Worm (Caenorhabditis elegans): ENCODE measurements around the gene eelo-2.

eelo-2 gene

ce11 chrIV:17268628-17269027 lies 18.7 kb downstream of the eelo-2 start:
- TF ChIP-seq unc-55 (GFP tag; optimal IDR thresholded peaks at IDR 0.05), result peak; percentile 56
- peak; percentile 87 for TF ChIP-seq nhr-129 (tag; optimal IDR thresholded peaks at IDR 0.05)
- peak; percentile 65 for TF ChIP-seq sem-4 (tag; optimal IDR thresholded peaks at IDR 0.05)
- TF ChIP-seq lsy-2 (tag; optimal IDR thresholded peaks at IDR 0.05), result peak in 1 of 2 experiments; percentile 51
- no peak for TF ChIP-seq alr-1 (tag; optimal IDR thresholded peaks at IDR 0.05)
- peak; percentile 41 for TF ChIP-seq ama-1 (optimal IDR thresholded peaks at IDR 0.05)
- TF ChIP-seq lin-13 (GFP tag; optimal IDR thresholded peaks at IDR 0.05), result peak; percentile 8
- peak; percentile 62 for TF ChIP-seq mab-5 (tag; optimal IDR thresholded peaks at IDR 0.05)
- TF ChIP-seq C34F6.9 (tag; optimal IDR thresholded peaks at IDR 0.05), result peak; percentile 73
- TF ChIP-seq sma-3 (GFP tag; optimal IDR thresholded peaks at IDR 0.05), result no peak
- no peak for TF ChIP-seq blmp-1 (tag; optimal IDR thresholded peaks at IDR 0.05; ENCODE audit: insufficient read depth)
- peak; percentile 45 for TF ChIP-seq sma-9 (GFP tag; optimal IDR thresholded peaks at IDR 0.05)
- no peak for TF ChIP-seq sma-9 (tag; optimal IDR thresholded peaks at IDR 0.05)
- no peak for TF ChIP-seq lin-39 (tag; optimal IDR thresholded peaks at IDR 0.05)
- TF ChIP-seq fos-1 (tag; optimal IDR thresholded peaks at IDR 0.05), result peak; percentile 62
- TF ChIP-seq F13H6.1 (tag; optimal IDR thresholded peaks at IDR 0.05), result peak; percentile 24
- TF ChIP-seq zag-1 (tag; optimal IDR thresholded peaks at IDR 0.05), result peak; percentile 5
- peak; percentile 10 for TF ChIP-seq snpc-4 (tag; optimal IDR thresholded peaks at IDR 0.05)
- peak; percentile 80 for TF ChIP-seq crh-2 (tag; optimal IDR thresholded peaks at IDR 0.05)
- TF ChIP-seq nhr-77 (tag; optimal IDR thresholded peaks at IDR 0.05), result no peak

DNA sequence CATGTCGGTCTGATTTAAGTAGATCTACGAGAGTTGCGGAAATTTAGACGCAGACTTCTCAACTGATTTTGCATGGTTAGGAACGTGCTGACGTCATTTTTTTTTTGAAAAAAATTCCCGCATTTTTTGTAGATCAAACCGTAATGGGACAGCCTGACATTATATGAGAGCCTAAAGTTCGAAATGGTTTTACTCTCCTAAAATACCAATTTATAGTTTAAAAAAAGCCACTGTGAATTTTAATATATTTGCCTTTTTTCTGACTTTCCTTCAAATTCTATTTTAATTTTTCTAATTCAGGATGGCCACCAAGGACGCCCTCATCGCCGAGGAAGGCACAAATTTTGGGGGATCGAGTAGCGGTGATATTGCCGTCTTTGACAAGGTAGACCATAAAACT lies 19.1 kb downstream of the eelo-2 start, which contains the start of gene atgp-1:
atgp-1 (plus strand) TSS at position 301 of the 400 bp plus-strand sequence.
- TF ChIP-seq elt-1 (tag; optimal IDR thresholded peaks at IDR 0.05), result no peak
- TF ChIP-seq ztf-1 (GFP tag; conservative IDR thresholded peaks at IDR 0.05), result no peak
- no peak for TF ChIP-seq sem-4 (tag; optimal IDR thresholded peaks at IDR 0.05)
- TF ChIP-seq mdl-1 (tag; optimal IDR thresholded peaks at IDR 0.05), result no peak
- TF ChIP-seq nhr-10 (tag; optimal IDR thresholded peaks at IDR 0.05), result no peak
- TF ChIP-seq skn-1 (tag; optimal IDR thresholded peaks at IDR 0.05), result no peak
- no peak for TF ChIP-seq sma-3 (GFP tag; optimal IDR thresholded peaks at IDR 0.05)
- no peak for TF ChIP-seq lin-11 (tag; optimal IDR thresholded peaks at IDR 0.05)

- TF ChIP-seq sma-3 (GFP tag; optimal IDR thresholded peaks at IDR 0.05), result no peak
- peak; percentile 17 for TF ChIP-seq ceh-16 (tag; optimal IDR thresholded peaks at IDR 0.05)
- no peak for TF ChIP-seq mab-5 (tag; optimal IDR thresholded peaks at IDR 0.05)
- no peak for TF ChIP-seq lin-39 (tag; optimal IDR thresholded peaks at IDR 0.05)
Observed at ce11 chrIV:17269702-17270101, 19.8 kb downstream of the eelo-2 start.

DNA sequence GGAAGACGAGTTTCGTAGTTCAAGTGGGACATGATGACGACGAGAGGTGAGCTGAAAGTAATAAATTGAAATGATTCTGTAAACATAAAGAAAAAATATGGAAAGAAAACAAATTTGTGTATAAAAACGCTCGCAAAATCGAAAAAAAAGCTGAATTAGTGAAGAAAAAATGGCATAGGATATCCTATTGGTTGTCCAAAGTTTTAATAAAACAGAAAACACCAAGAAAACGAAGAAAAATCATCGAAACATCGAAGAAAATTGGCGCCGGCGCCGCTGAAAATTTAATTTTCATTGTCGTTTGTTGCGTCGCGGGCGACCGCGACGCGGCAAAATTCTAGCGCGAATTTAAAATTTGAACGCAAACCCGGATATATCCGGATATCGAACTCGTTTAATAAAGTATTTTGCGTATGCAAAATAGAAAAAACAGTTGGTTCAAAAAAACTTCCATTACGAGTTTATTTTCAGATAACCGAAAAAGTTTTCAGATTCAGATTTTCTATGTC lies 23.7 kb downstream of the eelo-2 start, which contains the start of gene gln-5:
gln-5 (minus strand) TSS at position 51 of the 509 bp plus-strand sequence.
- no peak for TF ChIP-seq nhr-6 (tag; optimal IDR thresholded peaks at IDR 0.05)
- TF ChIP-seq lin-11 (tag; optimal IDR thresholded peaks at IDR 0.05), result no peak
- no peak for TF ChIP-seq sma-9 (GFP tag; optimal IDR thresholded peaks at IDR 0.05)
- TF ChIP-seq sma-9 (tag; optimal IDR thresholded peaks at IDR 0.05), result no peak
- TF ChIP-seq egl-27 (tag; optimal IDR thresholded peaks at IDR 0.05), result no peak
- TF ChIP-seq elt-3 (tag; optimal IDR thresholded peaks at IDR 0.05), result no peak
- no peak for TF ChIP-seq skn-1 (tag; optimal IDR thresholded peaks at IDR 0.05)
- TF ChIP-seq lin-39 (tag; optimal IDR thresholded peaks at IDR 0.05), result no peak
- no peak for TF ChIP-seq sem-4 (tag; optimal IDR thresholded peaks at IDR 0.05)
- no peak for TF ChIP-seq mbf-1 (tag; optimal IDR thresholded peaks at IDR 0.05)
- no peak for TF ChIP-seq R02D3.7 (tag; optimal IDR thresholded peaks at IDR 0.05)
- TF ChIP-seq nhr-11 (tag; optimal IDR thresholded peaks at IDR 0.05), result no peak
- TF ChIP-seq nhr-21 (tag; optimal IDR thresholded peaks at IDR 0.05), result no peak

DNA sequence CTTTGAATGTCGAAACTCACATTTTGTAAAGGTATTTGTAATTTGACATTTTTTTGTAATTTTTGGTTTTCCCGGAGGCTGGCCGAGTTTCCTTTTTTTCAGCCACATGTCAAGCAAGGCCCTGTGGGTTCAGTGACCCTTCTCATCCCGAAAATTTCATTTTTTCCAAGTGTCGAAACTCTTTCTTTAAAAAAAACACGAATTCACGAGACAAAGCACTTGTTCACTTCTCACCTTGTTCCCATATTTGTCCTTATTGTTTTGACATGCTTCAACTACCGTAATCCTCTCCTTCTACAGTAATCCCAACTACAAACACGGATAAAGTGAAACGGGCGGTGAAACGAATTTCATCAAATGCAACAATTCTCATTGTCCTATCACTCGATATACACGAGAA lies 25.4 kb downstream of the eelo-2 start, which contains the start of gene lhfp-4:
lhfp-4 (plus strand) TSS at position 301 of the 400 bp plus-strand sequence.
- no peak for TF ChIP-seq nhr-6 (tag; optimal IDR thresholded peaks at IDR 0.05)
- TF ChIP-seq unc-62 (GFP tag; optimal IDR thresholded peaks at IDR 0.05), result no peak
- no peak for TF ChIP-seq Y55F3AM.14 (GFP tag; optimal IDR thresholded peaks at IDR 0.05)

All from whole organism, L2 larva.